Worm (Caenorhabditis elegans): ENCODE measurements around the gene srh-284.

Gene srh-284

ce11 chrV:17805323-17805722 is 38.0 kb downstream of the srh-284 start, which contains the start of gene srh-291:
Gene srh-291, plus strand, starts transcription at chrV:17805623.
- TF ChIP-seq fkh-4 (tag; optimal IDR thresholded peaks at IDR 0.05; ENCODE audit: borderline replicate concordance), result no peak
- no peak for TF ChIP-seq hpl-2 (GFP tag; optimal IDR thresholded peaks at IDR 0.05)
- TF ChIP-seq efl-1 (optimal IDR thresholded peaks at IDR 0.05), result no peak
- peak in 1 of 2 experiments; percentile 64 for TF ChIP-seq efl-1 (GFP tag; optimal IDR thresholded peaks at IDR 0.05 in 1 of 2)

ce11 chrV:17810053-17810452 is 42.7 kb downstream of the srh-284 start, which contains the start of gene srh-296:
Gene srh-296, plus strand, starts transcription at chrV:17810353.
- TF ChIP-seq fkh-10 (GFP tag; optimal IDR thresholded peaks at IDR 0.05), result no peak
- no peak for TF ChIP-seq nhr-11 (tag; optimal IDR thresholded peaks at IDR 0.05)

ce11 chrV:17812127-17812526 is 44.8 kb downstream of the srh-284 start:
- TF ChIP-seq nhr-11 (tag; optimal IDR thresholded peaks at IDR 0.05), result no peak
- TF ChIP-seq mep-1 (tag; optimal IDR thresholded peaks at IDR 0.05), result no peak
- no peak for TF ChIP-seq fkh-8 (tag; optimal IDR thresholded peaks at IDR 0.05)
- no peak for TF ChIP-seq sox-4 (tag; optimal IDR thresholded peaks at IDR 0.05)
- no peak for TF ChIP-seq ztf-4 (tag; optimal IDR thresholded peaks at IDR 0.05)
- no peak for TF ChIP-seq aly-2 (tag; optimal IDR thresholded peaks at IDR 0.05)
- TF ChIP-seq lin-35 (GFP tag; optimal IDR thresholded peaks at IDR 0.05), result no peak
- TF ChIP-seq skn-1 (tag; optimal IDR thresholded peaks at IDR 0.05), result no peak
- no peak for TF ChIP-seq aha-1 (tag; optimal IDR thresholded peaks at IDR 0.05)
- no peak for TF ChIP-seq efl-3 (GFP tag; optimal IDR thresholded peaks at IDR 0.05)
- no peak for TF ChIP-seq nhr-71 (tag; optimal IDR thresholded peaks at IDR 0.05)
- TF ChIP-seq unc-86 (tag; optimal IDR thresholded peaks at IDR 0.05), result no peak
- no peak for TF ChIP-seq lsy-2 (tag; optimal IDR thresholded peaks at IDR 0.05)
- no peak for TF ChIP-seq unc-62 (GFP tag; optimal IDR thresholded peaks at IDR 0.05)
- TF ChIP-seq isw-1 (GFP tag; IDR thresholded peaks at IDR 0.05), result no peak

ce11 chrV:17818567-17818966 is 51.2 kb downstream of the srh-284 start, which contains the start of gene srh-298:
Gene srh-298, plus strand, starts transcription at chrV:17818867.
- TF ChIP-seq fkh-8 (tag; optimal IDR thresholded peaks at IDR 0.05) (no peak), efl-1 (optimal IDR thresholded peaks at IDR 0.05) (no peak), efl-1 (GFP tag; optimal IDR thresholded peaks at IDR 0.05 in 1 of 2) (peak in 1 of 2 experiments; percentile 14)

All from whole organism, L1 larva.